Fruit fly (Drosophila melanogaster) whole organism, embryonic: ENCODE results near the gene Ldaf1.

Experiments used
- Atf6 ChIP-seq: fragments of 200-800 bp; sonication (Bioruptor generic); IDR thresholded peaks from 2 replicates; pipeline ENCODE4 v1.3.6; 2022; ENCODE audit warnings: missing biosample characterization, missing genetic modification characterization
- B-H1 ChIP-seq: fragments of 200-800 bp; sonication (Bioruptor generic); IDR thresholded peaks from 3 replicates; pipeline ENCODE4 v1.3.6; 2022; ENCODE audit warnings: missing biosample characterization, missing genetic modification characterization
- CG10267 ChIP-seq: fragments of 200-800 bp; sonication (Bioruptor generic); optimal IDR thresholded peaks from 2 replicates; lab custom pipeline; 2018; ENCODE audit warnings: missing biosample characterization, mild to moderate bottlenecking, missing genetic modification characterization, moderate library complexity
- CG10543 ChIP-seq: fragments of 200-800 bp; sonication (Bioruptor generic); optimal IDR thresholded peaks from 3 replicates; lab custom pipeline; 2017; ENCODE audit warnings: missing biosample characterization, mild to moderate bottlenecking, missing genetic modification characterization, moderate library complexity
- CG11247 ChIP-seq: fragments of 200-800 bp; sonication (Bioruptor generic); IDR thresholded peaks from 2 replicates; pipeline ENCODE4 v1.3.6; 2022; ENCODE audit warnings: missing biosample characterization, missing genetic modification characterization
- CG11560 ChIP-seq: fragments of 200-800 bp; sonication (Bioruptor generic); IDR thresholded peaks from 3 replicates; pipeline ENCODE4 v1.3.6; 2022; ENCODE audit warnings: missing biosample characterization, missing genetic modification characterization
- CG12236 ChIP-seq: fragments of 200-800 bp; sonication (Bioruptor generic); optimal IDR thresholded peaks from 2 replicates; lab custom pipeline; 2016; ENCODE audit warnings: missing biosample characterization, missing genetic modification characterization
- CG12391 ChIP-seq: fragments of 200-800 bp; sonication (Bioruptor generic); optimal IDR thresholded peaks from 3 replicates; lab custom pipeline; 2018; ENCODE audit warnings: missing biosample characterization, mild to moderate bottlenecking, missing genetic modification characterization, moderate library complexity
- CG12769 ChIP-seq: fragments of 200-800 bp; sonication (Bioruptor generic); optimal IDR thresholded peaks from 2 replicates; lab custom pipeline; 2019; ENCODE audit warnings: missing biosample characterization, mild to moderate bottlenecking, missing genetic modification characterization, moderate library complexity
- CG1529 ChIP-seq: fragments of 200-800 bp; sonication (Bioruptor generic); optimal IDR thresholded peaks from 3 replicates; lab custom pipeline; 2018; ENCODE audit warnings: missing biosample characterization, missing genetic modification characterization
- CG15696 ChIP-seq: fragments of 200-800 bp; sonication (Bioruptor generic); optimal IDR thresholded peaks from 2 replicates; lab custom pipeline; 2019; ENCODE audit warnings: missing biosample characterization, mild to moderate bottlenecking, missing genetic modification characterization, moderate library complexity
- CG17912 ChIP-seq: fragments of 200-800 bp; sonication (Bioruptor generic); optimal IDR thresholded peaks from 2 replicates; lab custom pipeline; 2018; ENCODE audit warnings: missing biosample characterization, mild to moderate bottlenecking, missing genetic modification characterization
- CG18599 ChIP-seq: fragments of 200-800 bp; sonication (Bioruptor generic); optimal IDR thresholded peaks from 3 replicates; lab custom pipeline; 2017; ENCODE audit warnings: missing biosample characterization, missing genetic modification characterization, mild to moderate bottlenecking, moderate library complexity, missing genetic modification reagents
- CG2129 ChIP-seq: fragments of 200-800 bp; sonication (Bioruptor generic); IDR thresholded peaks from 2 replicates; pipeline ENCODE4 v1.3.6; 2022; ENCODE audit warnings: missing biosample characterization, missing genetic modification characterization; ENCODE audit not compliant: partially characterized antibody
- CG3163 ChIP-seq: fragments of 200-800 bp; sonication (Bioruptor generic); optimal IDR thresholded peaks from 3 replicates; lab custom pipeline; 2016; ENCODE audit warnings: missing biosample characterization, missing genetic modification characterization
- CG32772 ChIP-seq: fragments of 200-800 bp; sonication (Bioruptor generic); IDR thresholded peaks from 2 replicates; pipeline ENCODE4 v1.3.6; 2022; ENCODE audit warnings: missing biosample characterization, missing genetic modification characterization
- CG33557 ChIP-seq: fragments of 200-800 bp; sonication (Bioruptor generic); optimal IDR thresholded peaks from 2 replicates; lab custom pipeline; 2019; ENCODE audit warnings: missing biosample characterization, mild to moderate bottlenecking, missing genetic modification characterization, moderate library complexity
- CG3726 ChIP-seq: fragments of 200-800 bp; sonication (Bioruptor generic); IDR thresholded peaks from 3 replicates; pipeline ENCODE4, ENCODE4 v1.3.6; 2022; ENCODE audit warnings: missing biosample characterization, missing genetic modification characterization
- CG6272 ChIP-seq: fragments of 200-800 bp; sonication (Bioruptor generic); IDR thresholded peaks from 2 replicates; pipeline ENCODE4 v1.3.6; 2022; ENCODE audit warnings: missing biosample characterization, missing genetic modification characterization
- CG6765 ChIP-seq: fragments of 200-800 bp; sonication (Bioruptor generic); optimal IDR thresholded peaks from 3 replicates; lab custom pipeline; 2017; ENCODE audit warnings: missing biosample characterization, mild to moderate bottlenecking, missing genetic modification characterization
- CHES-1-like ChIP-seq: fragments of 200-800 bp; sonication (Bioruptor generic); optimal IDR thresholded peaks from 2 replicates; lab custom pipeline; 2016; ENCODE audit warnings: missing biosample characterization, missing genetic modification characterization
- D ChIP-seq, 2 experiments: fragments of 200-800 bp in 1 of 2; fragments of >200 bp in 1 of 2; sonication (Bioruptor generic) in 1 of 2; optimal IDR thresholded peaks; 2 replicates in 1 of 2; 3 replicates in 1 of 2; lab custom pipeline; 2017; ENCODE audit warnings: mild to moderate bottlenecking in 1 of 2, missing biosample characterization in 1 of 2, missing genetic modification characterization in 1 of 2, missing genetic modification reagents in 1 of 2
- Dek ChIP-seq: fragments of 200-800 bp; sonication (Bioruptor generic); optimal IDR thresholded peaks from 3 replicates; lab custom pipeline; 2019; ENCODE audit warnings: missing biosample characterization, mild to moderate bottlenecking, missing genetic modification characterization, moderate library complexity
- H2.0 ChIP-seq: fragments of 200-800 bp; sonication (Bioruptor generic); IDR thresholded peaks from 2 replicates; pipeline ENCODE4 v1.3.6; 2022; ENCODE audit warnings: missing biosample characterization, missing genetic modification characterization
- HLH4C ChIP-seq: fragments of 200-800 bp; sonication (Bioruptor generic); IDR thresholded peaks from 3 replicates; pipeline ENCODE4 v1.3.6; 2022; ENCODE audit warnings: missing biosample characterization, missing genetic modification characterization; ENCODE audit not compliant: partially characterized antibody
- HmgZ ChIP-seq: fragments of 200-800 bp; sonication (Bioruptor generic); optimal IDR thresholded peaks from 2 replicates; lab custom pipeline; 2018; ENCODE audit warnings: missing biosample characterization, mild to moderate bottlenecking, missing genetic modification characterization
- Hmx ChIP-seq: fragments of 200-800 bp; sonication (Bioruptor generic); optimal IDR thresholded peaks from 2 replicates; lab custom pipeline; 2016; ENCODE audit warnings: missing biosample characterization, missing genetic modification characterization
- Lpt ChIP-seq: fragments of >200 bp; optimal IDR thresholded peaks from 2 replicates; lab custom pipeline; 2018; ENCODE audit warnings: missing biosample characterization, missing genetic modification characterization
- Nf-YA ChIP-seq: fragments of 200-800 bp; sonication (Bioruptor generic); IDR thresholded peaks from 2 replicates; pipeline ENCODE4 v1.3.6; 2022; ENCODE audit warnings: missing biosample characterization, missing genetic modification characterization
- Nf-YC ChIP-seq: fragments of 200-800 bp; optimal IDR thresholded peaks from 3 replicates; lab custom pipeline; 2019; ENCODE audit warnings: missing biosample characterization, mild to moderate bottlenecking, missing genetic modification characterization, moderate library complexity
- NfI ChIP-seq: fragments of 200-800 bp; sonication (Bioruptor generic); optimal IDR thresholded peaks from 3 replicates; lab custom pipeline; 2018; ENCODE audit warnings: missing biosample characterization, mild to moderate bottlenecking, missing genetic modification characterization, moderate library complexity
- Oli ChIP-seq: fragments of 200-800 bp; sonication (Bioruptor generic); optimal IDR thresholded peaks from 2 replicates; lab custom pipeline; 2018; ENCODE audit warnings: missing biosample characterization, mild to moderate bottlenecking, missing genetic modification characterization, moderate library complexity
- Rx ChIP-seq: fragments of 200-800 bp; sonication (Bioruptor generic); IDR thresholded peaks from 2 replicates; pipeline ENCODE4 v1.3.6; 2022; ENCODE audit warnings: missing biosample characterization, missing genetic modification characterization
- Sox102F ChIP-seq: fragments of 200-800 bp; sonication (Bioruptor generic); optimal IDR thresholded peaks from 2 replicates; lab custom pipeline; 2018; ENCODE audit warnings: missing biosample characterization, mild to moderate bottlenecking, missing genetic modification characterization, moderate library complexity
- Sry-δ ChIP-seq: fragments of 200-800 bp; sonication (Bioruptor generic); optimal IDR thresholded peaks from 2 replicates; lab custom pipeline; 2016; ENCODE audit warnings: missing biosample characterization, missing genetic modification characterization
- Usf ChIP-seq: fragments of 200-800 bp; sonication (Bioruptor generic); optimal IDR thresholded peaks from 2 replicates; lab custom pipeline; 2017; ENCODE audit warnings: missing genotype, missing biosample characterization, missing genetic modification characterization
- br ChIP-seq: fragments of >200 bp; optimal IDR thresholded peaks from 2 replicates; lab custom pipeline; 2017
- danr ChIP-seq: fragments of 200-800 bp; sonication (Bioruptor generic); IDR thresholded peaks from 2 replicates; pipeline ENCODE4 v1.3.6; 2022; ENCODE audit warnings: missing biosample characterization, missing genetic modification characterization
- disco-r ChIP-seq: fragments of 200-800 bp; sonication (Bioruptor generic); optimal IDR thresholded peaks from 2 replicates; lab custom pipeline; 2016; ENCODE audit warnings: missing biosample characterization, missing genetic modification characterization
- fd102C ChIP-seq: fragments of 200-800 bp; sonication (Bioruptor generic); optimal IDR thresholded peaks from 2 replicates; lab custom pipeline; 2018; ENCODE audit warnings: missing biosample characterization, mild to moderate bottlenecking, missing genetic modification characterization, moderate library complexity
- grau ChIP-seq: fragments of 200-800 bp; optimal IDR thresholded peaks from 3 replicates; lab custom pipeline; 2019; ENCODE audit warnings: missing biosample characterization, mild to moderate bottlenecking, missing genetic modification characterization, moderate library complexity
- ind ChIP-seq: fragments of 200-800 bp; sonication (Bioruptor generic); optimal IDR thresholded peaks from 3 replicates; lab custom pipeline; 2016; ENCODE audit warnings: missing biosample characterization, missing genetic modification characterization
- lola ChIP-seq, 3 experiments: fragments of >200 bp in 2 of 3; fragments of 200-800 bp in 1 of 3; sonication (Bioruptor generic) in 1 of 3; optimal IDR thresholded peaks; 2 replicates each; lab custom pipeline; 2017 to 2019; ENCODE audit warnings: missing biosample characterization in 3 of 3, missing genetic modification characterization in 3 of 3, mild to moderate bottlenecking in 1 of 3, moderate library complexity in 1 of 3
- mirr ChIP-seq: fragments of 200-800 bp; sonication (Bioruptor generic); optimal IDR thresholded peaks from 3 replicates; lab custom pipeline; 2018; ENCODE audit warnings: missing biosample characterization, mild to moderate bottlenecking, missing genetic modification characterization
- pb ChIP-seq: fragments of 200-800 bp; sonication (Bioruptor generic); optimal IDR thresholded peaks from 3 replicates; lab custom pipeline; 2016; ENCODE audit warnings: missing biosample characterization, missing genetic modification characterization
- peb ChIP-seq: fragments of 200-800 bp; sonication (Bioruptor generic); IDR thresholded peaks from 2 replicates; pipeline ENCODE4 v1.3.6; 2022; ENCODE audit warnings: missing biosample characterization, missing genetic modification characterization
- slp2 ChIP-seq: fragments of 200-800 bp; sonication (Bioruptor generic); optimal IDR thresholded peaks from 2 replicates; lab custom pipeline; 2016; ENCODE audit warnings: missing biosample characterization, missing genetic modification characterization
- stc ChIP-seq: fragments of 200-800 bp; sonication (Bioruptor generic); IDR thresholded peaks from 2 replicates; pipeline ENCODE4 v1.3.6; 2022; ENCODE audit warnings: missing biosample characterization, missing genetic modification characterization
- tin ChIP-seq: fragments of 200-800 bp; sonication (Bioruptor generic); optimal IDR thresholded peaks from 3 replicates; lab custom pipeline; 2016; ENCODE audit warnings: missing biosample characterization, missing genetic modification characterization
- unc-4 ChIP-seq: fragments of 200-800 bp; sonication (Bioruptor generic); IDR thresholded peaks from 2 replicates; pipeline ENCODE4 v1.3.6; 2022; ENCODE audit warnings: missing biosample characterization, missing genetic modification characterization; ENCODE audit not compliant: partially characterized antibody

Gene Ldaf1

DNA sequence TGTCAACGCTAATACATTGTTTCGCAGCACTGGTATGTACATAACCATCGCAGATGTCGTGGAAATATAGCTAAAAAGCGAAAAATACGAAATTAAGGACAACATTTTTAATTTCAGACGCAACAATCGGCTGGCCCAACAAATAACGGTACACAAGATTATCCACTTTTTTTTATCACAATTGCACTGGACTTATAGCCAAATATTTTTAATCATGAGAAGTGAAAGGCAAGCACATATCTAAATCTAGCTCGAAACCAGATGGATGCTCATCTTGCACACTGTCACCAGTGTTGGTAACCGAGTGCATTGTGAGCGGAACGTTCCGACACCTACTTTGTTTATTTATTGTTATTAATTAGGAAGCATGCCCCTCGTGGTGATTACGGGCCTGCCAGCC is 38.3 kb upstream of the Ldaf1 start, which contains the start of the genes CG3857 and CG3587 (continued):
- TF ChIP-seq CG15696 (tag; lab: Kevin White, UChicago) (peak; percentile 55), CG6272 (GFP tag; lab: Robert Waterston, UW) (peak; percentile 71), CG6765 (GFP tag; lab: Kevin White, UChicago) (peak; percentile 32), Sry-δ (GFP tag; lab: Kevin White, UChicago) (peak; percentile 61), Lpt (no peak), D (optimal IDR thresholded peaks at IDR 0.05; lab: Kevin White, UChicago) (no peak), D (GFP tag; optimal IDR thresholded peaks at IDR 0.05; lab: Kevin White, UChicago) (peak; percentile 35), lola (GFP tag; optimal IDR thresholded peaks at IDR 0.05; lab: Kevin White, UChicago) (peak in 1 of 3 experiments; percentile 67), Dek (tag; lab: Kevin White, UChicago) (peak; percentile 70), CHES-1-like (peak; percentile 88), Atf6 (GFP tag; lab: Robert Waterston, UW) (peak; percentile 66; the same call in 1 of the 2 replicates), CG10543 (peak; percentile 64), CG33557 (GFP tag; lab: Kevin White, UChicago) (peak; percentile 54), ind (GFP tag; lab: Kevin White, UChicago) (peak; percentile 73), Sox102F (GFP tag; lab: Kevin White, UChicago) (peak; percentile 54), CG10267 (tag; lab: Kevin White, UChicago) (peak; percentile 96), HmgZ (peak; percentile 78), CG11560 (tag; lab: Robert Waterston, UW) (0 out of 3 replicates have a peak, but pooled peaks have one; percentile 37), CG2129 (GFP tag; lab: Robert Waterston, UW) (no peak), CG3726 (GFP tag; lab: Robert Waterston, UW) (peak; percentile 52; the same call in 1 of the 3 replicates), disco-r (GFP tag; lab: Kevin White, UChicago) (peak; percentile 67), CG3163 (GFP tag; lab: Kevin White, UChicago) (peak; percentile 67), danr (GFP tag; lab: Robert Waterston, UW) (peak; percentile 52; the same call in 1 of the 2 replicates), H2.0 (GFP tag; lab: Robert Waterston, UW) (peak; percentile 56; the same call in 1 of the 2 replicates), NfI (GFP tag; lab: Kevin White, UChicago) (peak; percentile 71), HLH4C (GFP tag; lab: Robert Waterston, UW) (no peak), CG17912 (GFP tag; lab: Kevin White, UChicago) (no peak), Oli (peak; percentile 64), grau (peak; percentile 74), unc-4 (GFP tag; lab: Robert Waterston, UW) (peak; percentile 16; the same call in 1 of the 2 replicates), CG12236 (peak; percentile 41), Nf-YA (GFP tag; lab: Robert Waterston, UW) (no peak), Hmx (peak; percentile 33), Rx (GFP tag; lab: Robert Waterston, UW) (peak; percentile 45; the same call in 1 of the 2 replicates), stc (GFP tag; lab: Robert Waterston, UW) (0 out of 2 replicates have a peak, but pooled peaks have one; percentile 44), slp2 (GFP tag; lab: Kevin White, UChicago) (peak; percentile 66), CG18599 (GFP tag; lab: Kevin White, UChicago) (peak; percentile 73), Usf (GFP tag; lab: Kevin White, UChicago) (peak; percentile 66), CG12391 (tag; lab: Kevin White, UChicago) (peak; percentile 83), B-H1 (GFP tag; lab: Robert Waterston, UW) (no peak), tin (peak; percentile 70), peb (no peak), mirr (GFP tag; lab: Kevin White, UChicago) (no peak), Nf-YC (tag; lab: Kevin White, UChicago) (peak; percentile 51), CG1529 (GFP tag; lab: Kevin White, UChicago) (peak; percentile 55), br (no peak), CG11247 (GFP tag; lab: Robert Waterston, UW) (no peak), CG12769 (tag; lab: Kevin White, UChicago) (peak; percentile 87), fd102C (GFP tag; lab: Kevin White, UChicago) (peak; percentile 35), pb (GFP tag; lab: Kevin White, UChicago) (peak; percentile 76), CG32772 (peak; percentile 80)
